Fruit fly (Drosophila melanogaster) whole organism, embryonic: ENCODE measurements around the gene egh.
A peak's percentile ranks its signal among the peaks of the same experiment; 100 is the strongest.

Experiments used
- Abd-B ChIP-seq: fragments of 200-800 bp; sonication (Bioruptor generic); optimal IDR thresholded peaks from 2 replicates; lab custom pipeline; 2018; ENCODE audit warnings: missing biosample characterization, mild to moderate bottlenecking, missing genetic modification characterization, moderate library complexity
- Blimp-1 ChIP-seq: fragments of 200-800 bp; sonication (Bioruptor generic); optimal IDR thresholded peaks from 3 replicates; lab custom pipeline; 2018; ENCODE audit warnings: missing biosample characterization, missing genetic modification characterization, mild to moderate bottlenecking, moderate library complexity, missing genetic modification reagents
- BtbVII ChIP-seq: fragments of 200-800 bp; sonication (Bioruptor generic); optimal IDR thresholded peaks from 3 replicates; lab custom pipeline; 2017; ENCODE audit warnings: missing biosample characterization, mild to moderate bottlenecking, missing genetic modification characterization
- CG12071 ChIP-seq: fragments of 200-800 bp; sonication (Bioruptor generic); optimal IDR thresholded peaks from 3 replicates; lab custom pipeline; 2018; ENCODE audit warnings: missing biosample characterization, mild to moderate bottlenecking, missing genetic modification characterization
- CG1233 ChIP-seq: fragments of 200-800 bp; sonication (Bioruptor generic); optimal IDR thresholded peaks from 4 replicates; lab custom pipeline; 2018; ENCODE audit warnings: missing biosample characterization, mild to moderate bottlenecking, missing genetic modification characterization
- CG14014 ChIP-seq: fragments of 200-800 bp; sonication (Bioruptor generic); IDR thresholded peaks from 2 replicates; pipeline ENCODE4 v1.3.6; 2022; ENCODE audit warnings: missing biosample characterization, missing genetic modification characterization
- CG14965 ChIP-seq: fragments of 200-800 bp; sonication (Bioruptor generic); optimal IDR thresholded peaks from 2 replicates; lab custom pipeline; 2016; ENCODE audit warnings: missing biosample characterization, missing genetic modification characterization, borderline replicate concordance
- CG16863 ChIP-seq: fragments of 200-800 bp; sonication (Bioruptor generic); optimal IDR thresholded peaks from 3 replicates; lab custom pipeline; 2016; ENCODE audit warnings: missing biosample characterization, missing genetic modification characterization
- CG2678 ChIP-seq: fragments of 200-800 bp; sonication (Bioruptor generic); optimal IDR thresholded peaks from 3 replicates; lab custom pipeline; 2019; ENCODE audit warnings: missing biosample characterization, mild to moderate bottlenecking, missing genetic modification characterization, moderate library complexity
- CG30020 ChIP-seq: fragments of 200-800 bp; optimal IDR thresholded peaks from 2 replicates; lab custom pipeline; 2019; ENCODE audit warnings: missing biosample characterization, mild to moderate bottlenecking, missing genetic modification characterization, moderate library complexity
- CG3163 ChIP-seq: fragments of 200-800 bp; sonication (Bioruptor generic); optimal IDR thresholded peaks from 3 replicates; lab custom pipeline; 2016; ENCODE audit warnings: missing biosample characterization, missing genetic modification characterization
- CG34376 ChIP-seq: fragments of 200-800 bp; sonication (Bioruptor generic); optimal IDR thresholded peaks from 2 replicates; lab custom pipeline; 2018; ENCODE audit warnings: missing biosample characterization, mild to moderate bottlenecking, missing genetic modification characterization
- CG4424 ChIP-seq: fragments of 200-800 bp; sonication (Bioruptor generic); optimal IDR thresholded peaks from 3 replicates; lab custom pipeline; 2016; ENCODE audit warnings: missing biosample characterization, missing genetic modification characterization
- CG4730 ChIP-seq: fragments of 200-800 bp; sonication (Bioruptor generic); IDR thresholded peaks from 2 replicates; pipeline ENCODE4 v1.3.6; 2022; ENCODE audit warnings: missing biosample characterization, missing genetic modification characterization
- CG6765 ChIP-seq: fragments of 200-800 bp; sonication (Bioruptor generic); optimal IDR thresholded peaks from 3 replicates; lab custom pipeline; 2017; ENCODE audit warnings: missing biosample characterization, mild to moderate bottlenecking, missing genetic modification characterization
- CG7987 ChIP-seq: fragments of 200-800 bp; sonication (Bioruptor generic); optimal IDR thresholded peaks from 2 replicates; lab custom pipeline; 2018; ENCODE audit warnings: missing biosample characterization, mild to moderate bottlenecking, missing genetic modification characterization, moderate library complexity
- CG8089 ChIP-seq: fragments of 200-800 bp; sonication (Bioruptor generic); optimal IDR thresholded peaks from 3 replicates; lab custom pipeline; 2016; ENCODE audit warnings: missing biosample characterization, missing genetic modification characterization
- CG8359 ChIP-seq: fragments of 200-800 bp; sonication (Bioruptor generic); optimal IDR thresholded peaks from 2 replicates; lab custom pipeline; 2017; ENCODE audit warnings: missing biosample characterization, mild to moderate bottlenecking, missing genetic modification characterization, borderline replicate concordance
- D19B ChIP-seq: fragments of 200-800 bp; sonication (Bioruptor generic); optimal IDR thresholded peaks from 2 replicates; lab custom pipeline; 2017; ENCODE audit warnings: missing biosample characterization, mild to moderate bottlenecking, missing genetic modification characterization
- Dek ChIP-seq: fragments of 200-800 bp; sonication (Bioruptor generic); optimal IDR thresholded peaks from 3 replicates; lab custom pipeline; 2019; ENCODE audit warnings: missing biosample characterization, mild to moderate bottlenecking, missing genetic modification characterization, moderate library complexity
- Doc3 ChIP-seq: fragments of 200-800 bp; sonication (Bioruptor generic); IDR thresholded peaks from 3 replicates; pipeline ENCODE4 v1.3.6; 2022; ENCODE audit warnings: missing biosample characterization, missing genetic modification characterization; ENCODE audit not compliant: partially characterized antibody
- E2f2 ChIP-seq: fragments of 200-800 bp; sonication (Bioruptor generic); IDR thresholded peaks from 2 replicates; pipeline ENCODE4 v1.3.6; 2022; ENCODE audit warnings: missing biosample characterization, missing genetic modification characterization
- Eip74EF ChIP-seq, 2 experiments: fragments of 200-800 bp in 1 of 2; fragments of >200 bp in 1 of 2; sonication (Bioruptor generic) in 1 of 2; optimal IDR thresholded peaks; 2 replicates each; lab custom pipeline; 2017 to 2019; ENCODE audit warnings: missing biosample characterization in 2 of 2, missing genetic modification characterization in 2 of 2, mild to moderate bottlenecking in 1 of 2, moderate library complexity in 1 of 2
- GATAe ChIP-seq: fragments of 200-800 bp; sonication (Bioruptor generic); conservative IDR thresholded peaks from 2 replicates; pipeline ENCODE4 v1.3.6; 2022; ENCODE audit warnings: missing biosample characterization, missing genetic modification characterization
- Mes4 ChIP-seq: fragments of 200-800 bp; sonication (Bioruptor generic); optimal IDR thresholded peaks from 2 replicates; lab custom pipeline; 2016; ENCODE audit warnings: missing biosample characterization, missing genetic modification characterization
- NK7.1 ChIP-seq: fragments of 200-800 bp; sonication (Bioruptor generic); optimal IDR thresholded peaks from 3 replicates; lab custom pipeline; 2016; ENCODE audit warnings: missing biosample characterization, missing genetic modification characterization
- Neu2 ChIP-seq: fragments of 200-800 bp; sonication (Bioruptor generic); optimal IDR thresholded peaks from 3 replicates; lab custom pipeline; 2016; ENCODE audit warnings: missing biosample characterization, missing genetic modification characterization, borderline replicate concordance
- NfI ChIP-seq: fragments of 200-800 bp; sonication (Bioruptor generic); optimal IDR thresholded peaks from 3 replicates; lab custom pipeline; 2018; ENCODE audit warnings: missing biosample characterization, mild to moderate bottlenecking, missing genetic modification characterization, moderate library complexity
- Optix ChIP-seq: fragments of 200-800 bp; sonication (Bioruptor generic); IDR thresholded peaks from 3 replicates; pipeline ENCODE4 v1.3.6; 2022; ENCODE audit warnings: missing biosample characterization, missing genetic modification characterization
- Rx ChIP-seq: fragments of 200-800 bp; sonication (Bioruptor generic); IDR thresholded peaks from 2 replicates; pipeline ENCODE4 v1.3.6; 2022; ENCODE audit warnings: missing biosample characterization, missing genetic modification characterization
- Side ChIP-seq: fragments of 200-800 bp; sonication (Bioruptor generic); optimal IDR thresholded peaks from 2 replicates; lab custom pipeline; 2016; ENCODE audit warnings: missing biosample characterization, missing genetic modification characterization
- Ssrp ChIP-seq: fragments of 200-800 bp; sonication (Bioruptor generic); optimal IDR thresholded peaks from 2 replicates; lab custom pipeline; 2018; ENCODE audit warnings: missing biosample characterization, mild to moderate bottlenecking, missing genetic modification characterization, moderate library complexity
- ara ChIP-seq: fragments of 200-800 bp; sonication (Bioruptor generic); IDR thresholded peaks from 2 replicates; pipeline ENCODE4 v1.3.6; 2022; ENCODE audit warnings: missing biosample characterization, missing genetic modification characterization
- dm ChIP-seq: fragments of 200-800 bp; sonication (Bioruptor generic); optimal IDR thresholded peaks from 3 replicates; lab custom pipeline; 2016; ENCODE audit warnings: missing biosample characterization, missing genetic modification characterization
- emc ChIP-seq: fragments of 200-800 bp; sonication (Bioruptor generic); optimal IDR thresholded peaks from 2 replicates; lab custom pipeline; 2016; ENCODE audit warnings: missing biosample characterization, missing genetic modification characterization
- fd64A ChIP-seq: fragments of 200-800 bp; sonication (Bioruptor generic); optimal IDR thresholded peaks from 3 replicates; lab custom pipeline; 2018; ENCODE audit warnings: missing biosample characterization, mild to moderate bottlenecking, missing genetic modification characterization
- fu2 ChIP-seq: fragments of 200-800 bp; sonication (Bioruptor generic); optimal IDR thresholded peaks from 2 replicates; lab custom pipeline; 2016; ENCODE audit warnings: missing biosample characterization, missing genetic modification characterization
- gsb ChIP-seq: fragments of 200-800 bp; sonication (Bioruptor generic); IDR thresholded peaks from 2 replicates; pipeline ENCODE4 v1.3.6; 2022; ENCODE audit warnings: missing biosample characterization, missing genetic modification characterization
- gsb-n ChIP-seq: fragments of 200-800 bp; sonication (Bioruptor generic); optimal IDR thresholded peaks from 3 replicates; lab custom pipeline; 2018; ENCODE audit warnings: missing biosample characterization, mild to moderate bottlenecking, missing genetic modification characterization
- jigr1 ChIP-seq: fragments of 200-800 bp; sonication (Bioruptor generic); IDR thresholded peaks from 3 replicates; pipeline ENCODE4 v1.3.6; 2022; ENCODE audit warnings: missing biosample characterization, missing genetic modification characterization
- jing ChIP-seq: fragments of 200-800 bp; sonication (Bioruptor generic); optimal IDR thresholded peaks from 2 replicates; lab custom pipeline; 2018; ENCODE audit warnings: missing biosample characterization, mild to moderate bottlenecking, missing genetic modification characterization
- jumu ChIP-seq: fragments of 200-800 bp; sonication (Bioruptor generic); optimal IDR thresholded peaks from 3 replicates; lab custom pipeline; 2016; ENCODE audit warnings: missing biosample characterization, missing genetic modification characterization
- luna ChIP-seq: fragments of 200-800 bp; sonication (Bioruptor generic); optimal IDR thresholded peaks from 2 replicates; lab custom pipeline; 2016; ENCODE audit warnings: missing biosample characterization, missing genetic modification characterization
- mam ChIP-seq: fragments of 200-800 bp; sonication (Bioruptor generic); optimal IDR thresholded peaks from 3 replicates; lab custom pipeline; 2016; ENCODE audit warnings: missing biosample characterization, missing genetic modification characterization
- pita ChIP-seq: fragments of 200-800 bp; sonication (Bioruptor generic); optimal IDR thresholded peaks from 2 replicates; lab custom pipeline; 2017; ENCODE audit warnings: missing biosample characterization, mild to moderate bottlenecking, missing genetic modification characterization
- slp2 ChIP-seq: fragments of 200-800 bp; sonication (Bioruptor generic); optimal IDR thresholded peaks from 2 replicates; lab custom pipeline; 2016; ENCODE audit warnings: missing biosample characterization, missing genetic modification characterization
- sna ChIP-seq: fragments of 200-800 bp; sonication (Bioruptor generic); IDR thresholded peaks from 2 replicates; pipeline ENCODE4 v1.3.6; 2022; ENCODE audit warnings: missing biosample characterization, missing genetic modification characterization; ENCODE audit not compliant: partially characterized antibody
- stwl ChIP-seq: fragments of 200-800 bp; sonication (Bioruptor generic); optimal IDR thresholded peaks from 3 replicates; lab custom pipeline; 2018; ENCODE audit warnings: missing biosample characterization, mild to moderate bottlenecking, missing genetic modification characterization, moderate library complexity
- vnd ChIP-seq: fragments of 200-800 bp; sonication (Bioruptor generic); IDR thresholded peaks from 3 replicates; pipeline ENCODE4 v1.3.6; 2022; ENCODE audit warnings: missing biosample characterization, missing genetic modification characterization; ENCODE audit not compliant: partially characterized antibody
- wdn ChIP-seq: fragments of 200-800 bp; sonication (Bioruptor generic); IDR thresholded peaks from 2 replicates; pipeline ENCODE4 v1.3.6; 2022; ENCODE audit warnings: missing biosample characterization, missing genetic modification characterization

Gene egh

DNA sequence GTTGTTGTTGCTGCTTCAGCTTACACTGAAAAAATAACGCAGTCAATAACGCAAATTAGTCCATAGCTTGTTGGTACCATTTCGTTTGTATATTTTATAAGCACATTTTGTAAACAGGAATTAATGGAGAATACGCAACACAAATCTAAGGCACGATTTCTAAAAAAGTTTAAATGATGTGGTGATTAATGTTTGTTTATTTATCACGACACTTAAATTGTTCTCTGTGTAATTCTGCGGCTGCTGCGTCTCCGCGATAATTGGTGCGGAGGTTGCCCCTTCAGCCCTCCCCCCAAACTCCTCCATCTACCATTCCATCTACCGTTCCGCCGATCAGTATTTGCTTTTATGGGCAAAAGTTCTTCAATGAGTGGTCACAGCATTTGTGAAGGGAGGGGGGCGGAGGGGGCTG, 59.2 kb downstream of the egh start (continued):
- TF ChIP-seq CG14014 (GFP tag; lab: Robert Waterston, UW) (peak; percentile 50; the same call in 1 of the 2 replicates), Abd-B (GFP tag; lab: Kevin White, UChicago) (peak; percentile 60), ara (GFP tag; lab: Robert Waterston, UW) (peak; percentile 34; the same call in 1 of the 2 replicates), mam (GFP tag; lab: Kevin White, UChicago) (peak; percentile 51), slp2 (GFP tag; lab: Kevin White, UChicago) (peak; percentile 42), Eip74EF (GFP tag; optimal IDR thresholded peaks at IDR 0.05; lab: Kevin White, UChicago) (peak in 1 of 2 experiments; percentile 65), CG4424 (GFP tag; lab: Kevin White, UChicago) (peak; percentile 62), NK7.1 (peak; percentile 6), CG12071 (GFP tag; lab: Kevin White, UChicago) (no peak), CG14965 (GFP tag; lab: Kevin White, UChicago) (no peak), Rx (0 out of 2 replicates have a peak, but pooled peaks have one; percentile 40), fu2 (GFP tag; lab: Kevin White, UChicago) (no peak), jumu (GFP tag; lab: Kevin White, UChicago) (peak; percentile 49), CG6765 (GFP tag; lab: Kevin White, UChicago) (peak; percentile 54), NfI (GFP tag; lab: Kevin White, UChicago) (peak; percentile 57), CG2678 (tag; lab: Kevin White, UChicago) (peak; percentile 79), CG8089 (no peak), CG34376 (no peak), CG16863 (GFP tag; lab: Kevin White, UChicago) (peak; percentile 74), stwl (tag; lab: Kevin White, UChicago) (no peak), BtbVII (GFP tag; lab: Kevin White, UChicago) (peak; percentile 48), jing (GFP tag; lab: Kevin White, UChicago) (peak; percentile 25), vnd (GFP tag; lab: Robert Waterston, UW) (no peak), pita (GFP tag; lab: Kevin White, UChicago) (no peak), CG7987 (no peak), jigr1 (GFP tag; lab: Robert Waterston, UW) (peak; percentile 29; the same call in 1 of the 3 replicates), emc (GFP tag; lab: Kevin White, UChicago) (peak; percentile 32), GATAe (GFP tag; lab: Robert Waterston, UW) (no peak), CG8359 (GFP tag; lab: Kevin White, UChicago) (no peak), Optix (GFP tag; lab: Robert Waterston, UW) (0 out of 3 replicates have a peak, but pooled peaks have one; percentile 20), CG3163 (GFP tag; lab: Kevin White, UChicago) (no peak), CG1233 (GFP tag; lab: Kevin White, UChicago) (peak; percentile 34), E2f2 (GFP tag; lab: Robert Waterston, UW) (peak; percentile 43; the same call in 1 of the 2 replicates), fd64A (GFP tag; lab: Kevin White, UChicago) (no peak), luna (GFP tag; lab: Kevin White, UChicago) (no peak), dm (no peak), gsb-n (tag; lab: Kevin White, UChicago) (peak; percentile 38), CG30020 (tag; lab: Kevin White, UChicago) (no peak), Blimp-1 (peak; percentile 63), sna (no peak), Ssrp (tag; lab: Kevin White, UChicago) (peak; percentile 58), CG4730 (GFP tag; lab: Robert Waterston, UW) (no peak), Dek (tag; lab: Kevin White, UChicago) (peak; percentile 58), wdn (GFP tag; lab: Robert Waterston, UW) (no peak), D19B (GFP tag; lab: Kevin White, UChicago) (no peak), gsb (no peak), Side (GFP tag; lab: Kevin White, UChicago) (peak; percentile 39), Doc3 (no peak), Neu2 (GFP tag; lab: Kevin White, UChicago) (no peak), Mes4 (peak; percentile 54)
